Worm (Caenorhabditis elegans): ENCODE results near the gene F58E6.8.

Gene F58E6.8

DNA sequence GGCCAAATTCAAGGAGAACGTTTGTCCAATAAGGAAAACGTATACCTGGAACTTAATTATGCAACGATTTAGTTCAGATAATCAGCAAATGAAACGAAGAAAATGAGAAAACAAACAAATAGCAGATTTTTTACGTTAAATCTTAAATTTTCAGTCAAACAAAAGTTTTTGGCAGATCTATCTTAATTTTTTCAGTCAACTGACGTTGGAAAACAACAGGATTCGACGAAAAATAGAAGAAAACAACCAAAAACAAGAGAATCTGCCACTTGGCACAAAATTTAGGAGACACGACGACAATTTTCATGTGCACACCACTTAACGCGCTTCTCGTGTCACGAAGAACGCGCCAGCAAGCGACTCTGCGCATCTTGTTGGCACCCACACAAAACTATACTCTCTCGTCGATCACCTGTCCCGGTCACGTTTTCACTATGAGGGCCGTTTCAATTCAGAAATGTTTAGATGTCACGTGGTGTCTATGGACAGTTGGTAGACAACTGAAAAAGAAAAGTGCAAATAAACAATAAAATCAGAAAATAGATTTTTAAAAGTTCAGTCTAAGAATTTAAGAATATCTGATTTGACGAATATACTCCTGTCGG lies 34.1 kb upstream of the F58E6.8 start, which contains the start of gene ztf-7 (continued):
- TF ChIP-seq efl-1 (GFP tag; optimal IDR thresholded peaks at IDR 0.05) (peak; percentile 36), ceh-79 (tag; optimal IDR thresholded peaks at IDR 0.05) (peak; percentile 32), ekl-4 (GFP tag; IDR thresholded peaks at IDR 0.05) (peak; percentile 96), aptf-2 (GFP tag; conservative IDR thresholded peaks at IDR 0.05) (0 out of 2 replicates have a peak, but pooled peaks have one; percentile 20), egl-18 (GFP tag; IDR thresholded peaks at IDR 0.05) (0 out of 2 replicates have a peak, but pooled peaks have one; percentile 64), attf-3 (GFP tag; conservative IDR thresholded peaks at IDR 0.05) (peak; percentile 51; the same call in 1 of the 2 replicates), gei-17 (GFP tag; optimal IDR thresholded peaks at IDR 0.05) (peak; percentile 89), lin-40 (tag; optimal IDR thresholded peaks at IDR 0.05) (peak; percentile 97), hlh-12 (tag; optimal IDR thresholded peaks at IDR 0.05) (no peak), madf-3 (GFP tag; IDR thresholded peaks at IDR 0.05) (peak; percentile 88), ZK185.1 (tag; optimal IDR thresholded peaks at IDR 0.05; ENCODE audit: poor library complexity, severe bottlenecking) (peak; percentile 78), F22D6.2 (tag; optimal IDR thresholded peaks at IDR 0.05) (peak; percentile 87), T26A5.8 (tag; optimal IDR thresholded peaks at IDR 0.05) (no peak), ztf-6 (GFP tag; IDR thresholded peaks at IDR 0.05) (0 out of 2 replicates have a peak, but pooled peaks have one; percentile 42), K12H6.12 (tag; optimal IDR thresholded peaks at IDR 0.05) (peak; percentile 97), rpc-1 (optimal IDR thresholded peaks at IDR 0.05) (no peak), rpc-1 (tag; optimal IDR thresholded peaks at IDR 0.05) (no peak), ztf-3 (GFP tag; optimal IDR thresholded peaks at IDR 0.05) (peak; percentile 75), K11D2.4 (GFP tag; IDR thresholded peaks at IDR 0.05) (peak; percentile 96), C17E4.6 (GFP tag; IDR thresholded peaks at IDR 0.05) (peak; percentile 54; the same call in 1 of the 2 replicates), snpc-1.1 (tag; optimal IDR thresholded peaks at IDR 0.05; ENCODE audit: insufficient read depth) (no peak), hsf-1 (GFP tag; IDR thresholded peaks at IDR 0.05) (peak; percentile 62; the same call in 1 of the 2 replicates), unc-62 (GFP tag; optimal IDR thresholded peaks at IDR 0.05) (no peak), madf-10 (tag; optimal IDR thresholded peaks at IDR 0.05) (peak; percentile 89), nhr-80 (tag; optimal IDR thresholded peaks at IDR 0.05) (peak; percentile 99), tbx-9 (tag; optimal IDR thresholded peaks at IDR 0.05; ENCODE audit: borderline replicate concordance) (no peak), madf-8 (GFP tag; conservative IDR thresholded peaks at IDR 0.05) (no peak), madf-6 (GFP tag; IDR thresholded peaks at IDR 0.05) (peak; percentile 69), F33H1.4 (GFP tag; IDR thresholded peaks at IDR 0.05) (peak; percentile 62), sea-2 (GFP tag; IDR thresholded peaks at IDR 0.05) (peak; percentile 70; the same call in 1 of the 2 replicates), ceh-40 (GFP tag; IDR thresholded peaks at IDR 0.05) (no peak), ztf-25 (GFP tag; IDR thresholded peaks at IDR 0.05) (no peak), nhr-179 (tag; optimal IDR thresholded peaks at IDR 0.05) (no peak), F57C9.4 (tag; optimal IDR thresholded peaks at IDR 0.05) (no peak), nhr-27 (tag; optimal IDR thresholded peaks at IDR 0.05) (peak; percentile 8), F39B2.1 (GFP tag; IDR thresholded peaks at IDR 0.05) (no peak), snpc-4 (GFP tag; optimal IDR thresholded peaks at IDR 0.05) (peak; percentile 67), snpc-4 (tag; optimal IDR thresholded peaks at IDR 0.05) (peak in 3 of 4 experiments; percentile 77 to 87 (median 84)), dox-1 (GFP tag; IDR thresholded peaks at IDR 0.05) (peak; percentile 98), Y95B8A.8 (GFP tag; IDR thresholded peaks at IDR 0.05) (peak; percentile 90), ztf-22 (GFP tag; optimal IDR thresholded peaks at IDR 0.05) (peak; percentile 95), hmg-20 (GFP tag; IDR thresholded peaks at IDR 0.05) (peak; percentile 63), zim-3 (tag; optimal IDR thresholded peaks at IDR 0.05) (no peak), attf-5 (GFP tag; optimal IDR thresholded peaks at IDR 0.05) (peak; percentile 97), nfyb-1 (GFP tag; IDR thresholded peaks at IDR 0.05) (peak; percentile 96), egl-44 (GFP tag; IDR thresholded peaks at IDR 0.05) (peak; percentile 68), lin-35 (GFP tag; optimal IDR thresholded peaks at IDR 0.05) (peak in 1 of 3 experiments; percentile 87), mcd-1 (GFP tag; IDR thresholded peaks at IDR 0.05) (peak; percentile 92)

All from whole organism, young adult.